Fruit fly (Drosophila melanogaster) whole organism, pupa: ENCODE data around the gene Jhbp7.

ENCODE experiments used
- CG10348 ChIP-seq: fragments of 200-800 bp; sonication (Bioruptor generic); IDR thresholded peaks from 2 replicates; pipeline ENCODE4 v1.3.6; 2022; ENCODE audit warnings: missing biosample characterization, missing genetic modification characterization
- CG12605 ChIP-seq: fragments of 200-800 bp; sonication (Bioruptor generic); IDR thresholded peaks from 2 replicates; pipeline ENCODE4 v1.3.6; 2022; ENCODE audit warnings: missing biosample characterization, missing genetic modification characterization
- CG13204 ChIP-seq: fragments of 200-800 bp; sonication (Bioruptor generic); optimal IDR thresholded peaks from 2 replicates; lab custom pipeline; 2018; ENCODE audit warnings: missing biosample characterization, mild to moderate bottlenecking, missing genetic modification characterization, moderate library complexity
- CG14655 ChIP-seq: fragments of 200-800 bp; sonication (Bioruptor generic); optimal IDR thresholded peaks from 3 replicates; lab custom pipeline; 2017; ENCODE audit warnings: mild to moderate bottlenecking, missing biosample characterization, missing genetic modification reagents, missing genetic modification characterization
- CG15710 ChIP-seq: fragments of 200-800 bp; sonication (Bioruptor generic); optimal IDR thresholded peaks from 2 replicates; lab custom pipeline; 2018; ENCODE audit warnings: missing biosample characterization, mild to moderate bottlenecking, missing genetic modification characterization, moderate library complexity
- CG17806 ChIP-seq: fragments of 200-800 bp; sonication (Bioruptor generic); optimal IDR thresholded peaks from 2 replicates; lab custom pipeline; 2018; ENCODE audit warnings: missing biosample characterization, mild to moderate bottlenecking, missing genetic modification characterization, moderate library complexity
- CG32121 ChIP-seq: fragments of 200-800 bp; sonication (Bioruptor generic); IDR thresholded peaks from 2 replicates; pipeline ENCODE4 v1.3.6; 2022; ENCODE audit warnings: missing biosample characterization, missing genetic modification characterization
- CG34367 ChIP-seq: fragments of 200-800 bp; sonication (Bioruptor generic); optimal IDR thresholded peaks from 2 replicates; lab custom pipeline; 2018; ENCODE audit warnings: missing biosample characterization, mild to moderate bottlenecking, missing genetic modification characterization
- CG4496 ChIP-seq: fragments of 200-800 bp; sonication (Bioruptor generic); IDR thresholded peaks from 3 replicates; pipeline ENCODE4 v1.3.6; 2022; ENCODE audit warnings: missing biosample characterization, missing genetic modification characterization
- CG8159 ChIP-seq: fragments of 200-800 bp; sonication (Bioruptor generic); optimal IDR thresholded peaks from 3 replicates; lab custom pipeline; 2018; ENCODE audit warnings: missing biosample characterization, mild to moderate bottlenecking, missing genetic modification characterization, moderate library complexity
- CG8301 ChIP-seq: fragments of 200-800 bp; sonication (Bioruptor generic); optimal IDR thresholded peaks from 2 replicates; lab custom pipeline; 2018; ENCODE audit warnings: missing biosample characterization, mild to moderate bottlenecking, missing genetic modification characterization
- CG9948 ChIP-seq: fragments of 200-800 bp; sonication (Bioruptor generic); optimal IDR thresholded peaks from 2 replicates; lab custom pipeline; 2018; ENCODE audit warnings: missing biosample characterization, mild to moderate bottlenecking, missing genetic modification characterization, moderate library complexity
- D1 ChIP-seq: fragments of 200-800 bp; sonication (Bioruptor generic); optimal IDR thresholded peaks from 2 replicates; lab custom pipeline; 2018; ENCODE audit warnings: missing biosample characterization, mild to moderate bottlenecking, missing genetic modification characterization, moderate library complexity
- EcR ChIP-seq: fragments of 200-800 bp; sonication (Bioruptor generic); optimal IDR thresholded peaks from 3 replicates; lab custom pipeline; 2019; ENCODE audit warnings: missing biosample characterization, missing genetic modification characterization, mild to moderate bottlenecking, moderate library complexity, missing genetic modification reagents
- Ets98B ChIP-seq: fragments of 200-800 bp; sonication (Bioruptor generic); IDR thresholded peaks from 2 replicates; pipeline ENCODE4 v1.3.6; 2022; ENCODE audit warnings: missing biosample characterization, missing genetic modification characterization
- Pif1A ChIP-seq: fragments of 200-800 bp; sonication (Bioruptor generic); optimal IDR thresholded peaks from 3 replicates; lab custom pipeline; 2016; ENCODE audit warnings: missing biosample characterization, missing genetic modification characterization
- Pif1B ChIP-seq: fragments of 200-800 bp; sonication (Bioruptor generic); optimal IDR thresholded peaks from 3 replicates; lab custom pipeline; 2016; ENCODE audit warnings: missing biosample characterization, missing genetic modification characterization
- Snoo ChIP-seq: fragments of 200-800 bp; sonication (Bioruptor generic); optimal IDR thresholded peaks from 3 replicates; lab custom pipeline; 2017; ENCODE audit warnings: missing biosample characterization, mild to moderate bottlenecking, missing genetic modification characterization, inconsistent platforms
- fd96Ca ChIP-seq: fragments of 200-800 bp; sonication (Bioruptor generic); IDR thresholded peaks from 3 replicates; pipeline ENCODE4 v1.3.6; 2022; ENCODE audit warnings: missing biosample characterization, missing genetic modification characterization
- gl ChIP-seq: fragments of 200-800 bp; sonication (Bioruptor generic); optimal IDR thresholded peaks from 2 replicates; lab custom pipeline; 2018; ENCODE audit warnings: missing biosample characterization, mild to moderate bottlenecking, missing genetic modification characterization
- rn ChIP-seq: fragments of 200-800 bp; sonication (Bioruptor generic); IDR thresholded peaks from 2 replicates; pipeline ENCODE4 v1.3.6; 2022; ENCODE audit warnings: missing biosample characterization, missing genetic modification characterization

Jhbp7 gene

DNA sequence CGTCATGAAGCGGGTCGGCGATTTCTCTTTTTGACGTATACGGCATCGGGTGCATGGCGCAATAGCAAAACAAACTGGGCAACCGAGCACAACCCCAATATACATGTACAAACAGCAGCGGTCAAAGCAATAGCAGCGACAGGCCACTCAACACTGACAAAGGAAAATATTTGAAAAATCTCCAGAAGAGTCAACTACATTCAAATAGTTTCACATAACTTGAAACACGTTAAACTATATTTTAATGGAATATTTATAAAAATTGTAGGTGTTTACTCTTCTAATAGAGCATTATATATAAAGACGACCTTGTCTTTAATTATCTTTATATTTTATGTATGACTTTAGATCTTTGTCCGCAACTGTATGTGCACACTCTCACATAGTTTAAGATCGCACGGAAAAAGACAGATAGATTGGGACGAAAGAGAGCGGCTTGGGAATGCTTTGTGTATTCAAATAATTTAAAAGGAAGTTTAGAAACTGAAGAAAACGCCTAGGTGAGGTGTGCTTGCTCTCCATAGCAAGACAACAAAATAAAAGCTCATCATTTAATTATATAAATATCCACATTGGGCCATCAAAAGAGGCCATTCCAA, 29.9 kb upstream of the Jhbp7 start:
- peak; percentile 90 for TF ChIP-seq CG14655 (GFP tag; lab: Kevin White, UChicago)
- TF ChIP-seq Snoo, result peak; percentile 49
- peak; percentile 88 for TF ChIP-seq CG8159
- peak; percentile 70 for TF ChIP-seq gl (tag; lab: Kevin White, UChicago)
- TF ChIP-seq CG32121 (GFP tag; lab: Robert Waterston, UW), result peak; percentile 89
- TF ChIP-seq CG13204 (GFP tag; lab: Kevin White, UChicago), result peak; percentile 69
- peak; percentile 88 for TF ChIP-seq CG15710 (tag; lab: Kevin White, UChicago)
- peak; percentile 82 for TF ChIP-seq Pif1A (GFP tag; lab: Kevin White, UChicago)
- TF ChIP-seq CG8301, result peak; percentile 87
- TF ChIP-seq CG12605 (GFP tag; lab: Robert Waterston, UW), result no peak; the same call in 1 of the 2 replicates
- peak; percentile 86 for TF ChIP-seq CG9948 (tag; lab: Kevin White, UChicago)
- peak; percentile 80 for TF ChIP-seq Pif1B
- TF ChIP-seq fd96Ca, result peak; percentile 77; the same call in 2 of the 3 replicates
- TF ChIP-seq CG17806 (tag; lab: Kevin White, UChicago), result peak; percentile 86
- peak; percentile 89 for TF ChIP-seq CG4496
- peak; percentile 11; the same call in 1 of the 2 replicates for TF ChIP-seq rn
- TF ChIP-seq CG10348 (GFP tag; lab: Robert Waterston, UW), result no peak
- TF ChIP-seq D1, result peak; percentile 4
- TF ChIP-seq CG34367 (tag; lab: Kevin White, UChicago), result peak; percentile 85
- TF ChIP-seq Ets98B, result peak; percentile 86
- no peak for TF ChIP-seq EcR (GFP tag; lab: Kevin White, UChicago)

DNA sequence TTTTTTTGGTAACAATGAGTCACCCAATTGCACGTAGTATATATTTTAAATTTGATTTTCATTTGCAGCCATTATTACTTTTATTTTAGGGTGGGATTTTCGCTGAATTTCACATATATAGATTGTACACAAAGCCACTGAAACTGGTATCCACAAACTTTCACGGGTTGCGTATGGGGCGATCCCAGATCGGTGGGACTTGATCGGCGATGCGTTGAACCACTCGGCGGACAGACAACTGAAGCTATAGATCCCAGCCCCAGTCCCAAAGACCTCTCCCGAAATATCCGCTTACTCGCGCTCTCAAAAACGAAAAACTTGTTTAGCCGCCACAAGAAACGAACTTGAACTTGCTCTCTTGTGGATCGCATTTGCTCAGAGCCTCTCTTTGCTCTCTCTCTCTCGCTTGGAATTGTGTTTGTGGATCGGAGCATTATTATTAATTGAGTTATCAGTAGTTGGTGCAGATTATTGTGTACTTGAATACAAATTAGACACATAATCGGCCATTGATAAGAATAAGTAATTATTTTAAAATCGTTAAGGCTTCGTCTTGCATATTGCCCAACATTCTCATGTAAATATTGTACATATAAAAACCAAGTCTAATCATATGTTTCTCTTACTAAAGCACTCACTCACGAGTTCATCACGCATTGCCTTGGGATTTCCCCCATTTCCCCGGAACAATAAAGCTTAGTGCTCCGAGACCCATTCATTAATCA, 29.2 kb upstream of the Jhbp7 start, which contains the start of gene Cad96Ca:
Gene Cad96Ca, minus strand, starts transcription at position 242 of the 725 bp plus-strand sequence.
- TF ChIP-seq CG32121 (GFP tag; lab: Robert Waterston, UW) (no peak), CG17806 (tag; lab: Kevin White, UChicago) (no peak), CG8159 (no peak), CG9948 (tag; lab: Kevin White, UChicago) (no peak), gl (tag; lab: Kevin White, UChicago) (no peak), CG4496 (no peak), CG14655 (GFP tag; lab: Kevin White, UChicago) (no peak), Pif1A (GFP tag; lab: Kevin White, UChicago) (peak; percentile 23), CG34367 (tag; lab: Kevin White, UChicago) (no peak), Pif1B (no peak), fd96Ca (no peak), rn (no peak), CG10348 (GFP tag; lab: Robert Waterston, UW) (no peak), Ets98B (peak; percentile 24; the same call in 1 of the 2 replicates), D1 (no peak), Snoo (no peak), CG13204 (GFP tag; lab: Kevin White, UChicago) (no peak), EcR (GFP tag; lab: Kevin White, UChicago) (peak; percentile 48), CG12605 (GFP tag; lab: Robert Waterston, UW) (peak; percentile 21; the same call in 1 of the 2 replicates), CG15710 (tag; lab: Kevin White, UChicago) (no peak), CG8301 (no peak)

DNA sequence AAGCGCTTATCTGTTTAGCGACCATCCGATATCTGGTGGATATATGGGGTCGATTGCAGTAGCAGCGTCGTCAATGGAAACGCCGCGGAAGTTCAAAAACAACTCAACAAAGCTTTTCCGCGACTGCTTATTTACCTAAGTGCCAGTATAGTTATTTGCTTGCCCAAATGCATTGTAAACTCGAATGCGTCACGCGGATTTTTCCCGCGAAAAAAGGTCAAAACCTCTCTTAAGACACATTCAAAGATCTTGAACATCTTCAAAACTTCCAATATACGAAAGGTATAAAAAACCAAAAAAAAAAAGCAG, 28.7 kb upstream of the Jhbp7 start:
- TF ChIP-seq rn, result no peak

DNA sequence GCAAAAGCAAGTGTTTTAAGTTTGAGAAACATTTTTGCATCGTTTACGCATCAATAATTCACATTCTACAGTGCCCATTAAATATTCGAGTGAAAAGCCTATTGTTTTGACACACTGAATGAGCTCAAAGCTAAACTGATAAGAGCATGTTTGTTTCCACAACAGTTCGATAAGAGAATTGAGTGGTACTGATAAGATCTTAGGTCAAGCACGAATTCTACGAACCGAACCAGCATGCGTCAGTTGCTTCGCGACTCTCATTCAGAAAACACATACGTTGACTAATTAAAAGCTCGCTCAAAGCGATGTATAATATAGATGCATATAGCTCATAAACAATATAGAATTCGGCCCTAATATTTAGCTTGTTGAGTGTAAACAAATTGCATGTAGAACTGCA, 28.2 kb upstream of the Jhbp7 start:
- no peak for TF ChIP-seq CG10348 (GFP tag; lab: Robert Waterston, UW)
- no peak for TF ChIP-seq CG8159
- TF ChIP-seq fd96Ca, result no peak
- TF ChIP-seq CG9948 (tag; lab: Kevin White, UChicago), result no peak
- no peak for TF ChIP-seq rn
- TF ChIP-seq CG14655 (GFP tag; lab: Kevin White, UChicago), result no peak
- no peak for TF ChIP-seq CG4496
- TF ChIP-seq Pif1B, result no peak
- no peak for TF ChIP-seq CG17806 (tag; lab: Kevin White, UChicago)
- TF ChIP-seq Ets98B, result no peak
- no peak for TF ChIP-seq CG34367 (tag; lab: Kevin White, UChicago)
- no peak for TF ChIP-seq CG13204 (GFP tag; lab: Kevin White, UChicago)
- no peak for TF ChIP-seq CG8301
- TF ChIP-seq CG15710 (tag; lab: Kevin White, UChicago), result no peak
- TF ChIP-seq D1, result no peak
- no peak for TF ChIP-seq Pif1A (GFP tag; lab: Kevin White, UChicago)
- TF ChIP-seq EcR (GFP tag; lab: Kevin White, UChicago), result no peak

DNA sequence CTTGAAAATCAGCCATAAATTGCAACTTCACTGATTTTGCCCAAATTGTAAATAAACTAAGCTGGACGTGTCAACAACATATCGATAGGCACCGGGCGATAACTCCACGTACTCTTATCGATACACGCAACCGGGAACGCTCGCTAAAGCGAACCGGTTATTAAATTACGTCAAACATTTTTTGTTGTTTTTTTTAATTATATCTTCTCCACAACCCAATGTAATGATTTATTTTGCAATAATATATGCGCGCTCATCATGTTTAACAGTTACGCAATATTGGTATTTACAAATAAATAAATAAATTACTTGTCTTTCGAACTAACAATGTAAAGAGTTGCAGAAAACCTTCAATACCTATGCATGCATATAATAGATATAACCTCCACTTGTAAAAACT, 22.3 kb upstream of the Jhbp7 start, which contains the start of gene Saysd1:
Gene Saysd1, minus strand, starts transcription at position 66 of the 400 bp plus-strand sequence.
- TF ChIP-seq Snoo (no peak), CG17806 (tag; lab: Kevin White, UChicago) (peak; percentile 16), CG34367 (tag; lab: Kevin White, UChicago) (no peak), D1 (peak; percentile 51), CG12605 (GFP tag; lab: Robert Waterston, UW) (no peak), CG14655 (GFP tag; lab: Kevin White, UChicago) (no peak), gl (tag; lab: Kevin White, UChicago) (no peak), CG4496 (peak; percentile 64; the same call in 2 of the 3 replicates), Ets98B (peak; percentile 44)

DNA sequence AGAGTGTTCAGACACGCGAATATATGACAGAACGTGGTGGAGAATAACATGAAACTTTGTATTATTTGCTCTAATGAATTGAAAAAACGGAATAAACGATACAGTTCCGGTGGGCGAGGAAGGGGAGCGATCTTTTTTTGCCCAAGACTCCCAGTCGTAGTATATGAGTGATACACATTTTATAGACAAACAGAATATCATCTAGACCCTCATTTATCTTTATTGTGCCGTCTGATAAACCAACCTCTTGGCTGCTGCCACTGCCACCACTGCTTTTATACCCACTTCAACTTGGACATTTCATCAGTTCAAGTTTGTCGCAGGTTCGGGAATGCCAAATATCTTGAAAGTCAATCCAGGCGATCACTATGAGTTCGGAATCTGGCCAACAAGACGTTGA, 21.4 kb upstream of the Jhbp7 start, which contains the start of gene CG31106:
Gene CG31106, plus strand, starts transcription at position 301 of the 400 bp plus-strand sequence.
- TF ChIP-seq Pif1B (no peak), CG8301 (no peak)
